Worm (Caenorhabditis elegans): ENCODE results near the gene ctf-4.

ctf-4 gene

ce11 chrV:10949511-10949910 is 15.8 kb downstream of the ctf-4 start, which contains the start of gene col-153:
col-153 (plus strand) TSS chrV:10949811.
- TF ChIP-seq pax-1 (tag; optimal IDR thresholded peaks at IDR 0.05) (no peak), odd-2 (tag; optimal IDR thresholded peaks at IDR 0.05) (no peak), ceh-24 (tag; optimal IDR thresholded peaks at IDR 0.05) (no peak), F13H6.1 (tag; optimal IDR thresholded peaks at IDR 0.05) (no peak), ztf-16 (tag; optimal IDR thresholded peaks at IDR 0.05) (no peak), ceh-48 (tag; optimal IDR thresholded peaks at IDR 0.05) (no peak), ceh-31 (tag; optimal IDR thresholded peaks at IDR 0.05) (no peak), ceh-9 (tag; optimal IDR thresholded peaks at IDR 0.05) (no peak), dve-1 (tag; optimal IDR thresholded peaks at IDR 0.05) (no peak), ceh-22 (tag; optimal IDR thresholded peaks at IDR 0.05) (no peak), hlh-15 (tag; optimal IDR thresholded peaks at IDR 0.05) (no peak), gmeb-2 (tag; optimal IDR thresholded peaks at IDR 0.05) (no peak), ceh-45 (GFP tag; IDR thresholded peaks at IDR 0.05) (no peak), fkh-6 (tag; optimal IDR thresholded peaks at IDR 0.05) (no peak), C08G9.2 (tag; optimal IDR thresholded peaks at IDR 0.05) (no peak), pha-4 (tag; optimal IDR thresholded peaks at IDR 0.05) (no peak), unc-86 (tag; optimal IDR thresholded peaks at IDR 0.05) (no peak), lin-11 (tag; optimal IDR thresholded peaks at IDR 0.05) (no peak), hlh-30 (tag; optimal IDR thresholded peaks at IDR 0.05; ENCODE audit: insufficient read depth) (no peak)

DNA sequence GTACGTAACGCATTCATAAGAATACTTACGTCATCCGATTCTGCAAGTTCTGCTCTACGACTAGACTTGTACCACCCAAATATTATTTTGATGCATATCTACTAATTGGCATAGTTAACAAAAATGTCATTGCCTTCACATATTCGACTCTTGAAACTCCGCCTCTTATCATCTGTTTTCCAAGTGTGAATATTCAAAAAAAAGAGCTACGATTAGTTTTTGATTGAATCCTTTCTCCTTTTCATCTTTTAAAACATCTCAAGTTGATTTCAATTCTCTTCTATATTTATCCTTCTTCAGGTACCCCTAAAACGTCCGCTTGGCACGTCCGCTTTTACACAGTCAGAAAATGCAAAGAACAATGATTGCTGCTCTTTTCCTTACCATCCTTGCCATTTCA is 17.4 kb downstream of the ctf-4 start, which contains the start of gene F17C11.2:
Gene F17C11.2, plus strand, starts transcription at position 301 of the 400 bp plus-strand sequence.
- TF ChIP-seq ceh-45 (GFP tag; IDR thresholded peaks at IDR 0.05) (no peak), hlh-8 (tag; optimal IDR thresholded peaks at IDR 0.05) (no peak), lin-11 (tag; optimal IDR thresholded peaks at IDR 0.05) (no peak), zip-5 (tag; optimal IDR thresholded peaks at IDR 0.05) (no peak), dmd-4 (tag; optimal IDR thresholded peaks at IDR 0.05; ENCODE audit: borderline replicate concordance) (no peak), ceh-24 (tag; optimal IDR thresholded peaks at IDR 0.05) (no peak), tbx-7 (tag; optimal IDR thresholded peaks at IDR 0.05) (no peak), syd-9 (tag; optimal IDR thresholded peaks at IDR 0.05) (no peak), ceh-19 (GFP tag; optimal IDR thresholded peaks at IDR 0.05) (no peak), sox-4 (tag; optimal IDR thresholded peaks at IDR 0.05) (no peak), npax-4 (tag; optimal IDR thresholded peaks at IDR 0.05) (no peak), hlh-30 (tag; optimal IDR thresholded peaks at IDR 0.05; ENCODE audit: insufficient read depth) (no peak), ceh-2 (tag; optimal IDR thresholded peaks at IDR 0.05) (no peak), Y22D7AL.16 (tag; optimal IDR thresholded peaks at IDR 0.05) (no peak), rnt-1 (tag; optimal IDR thresholded peaks at IDR 0.05) (no peak), che-1 (tag; optimal IDR thresholded peaks at IDR 0.05) (no peak), dve-1 (tag; optimal IDR thresholded peaks at IDR 0.05) (no peak), ahr-1 (tag; optimal IDR thresholded peaks at IDR 0.05) (no peak)

DNA sequence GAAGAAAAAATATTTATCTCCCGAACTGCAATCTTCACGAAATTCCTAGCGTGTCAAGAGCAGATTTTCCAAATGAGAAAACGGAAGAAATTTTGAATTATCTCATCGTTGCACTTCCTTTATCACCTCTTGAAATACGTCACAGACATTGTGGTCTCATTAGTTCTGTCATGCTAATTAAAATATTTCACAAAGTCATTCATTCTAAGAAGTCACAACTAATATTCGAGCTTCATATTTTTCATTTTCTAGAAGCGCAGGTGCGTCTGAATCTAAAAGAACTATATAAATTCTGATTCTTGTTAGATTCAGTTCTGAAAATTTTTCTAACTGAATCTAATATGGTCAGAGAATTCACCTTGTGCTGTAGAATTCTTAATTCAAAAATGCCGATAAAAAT is 18.1 kb downstream of the ctf-4 start:
- TF ChIP-seq pag-3 (tag; optimal IDR thresholded peaks at IDR 0.05; ENCODE audit: borderline replicate concordance): no peak
- TF ChIP-seq ceh-31 (tag; optimal IDR thresholded peaks at IDR 0.05): no peak
- no peak for TF ChIP-seq npax-4 (tag; optimal IDR thresholded peaks at IDR 0.05)
- no peak for TF ChIP-seq che-1 (tag; optimal IDR thresholded peaks at IDR 0.05)
- TF ChIP-seq hlh-15 (tag; optimal IDR thresholded peaks at IDR 0.05): no peak
- no peak for TF ChIP-seq odd-2 (tag; optimal IDR thresholded peaks at IDR 0.05)
- TF ChIP-seq F13H6.1 (tag; optimal IDR thresholded peaks at IDR 0.05): no peak
- no peak for TF ChIP-seq ttx-3 (tag; optimal IDR thresholded peaks at IDR 0.05)
- no peak for TF ChIP-seq ceh-2 (tag; optimal IDR thresholded peaks at IDR 0.05)
- no peak for TF ChIP-seq ztf-16 (tag; optimal IDR thresholded peaks at IDR 0.05)
- TF ChIP-seq madf-2 (tag; optimal IDR thresholded peaks at IDR 0.05): no peak
- no peak for TF ChIP-seq unc-55 (GFP tag; optimal IDR thresholded peaks at IDR 0.05)
- no peak for TF ChIP-seq fax-1 (tag; optimal IDR thresholded peaks at IDR 0.05)

- TF ChIP-seq unc-42 (tag; optimal IDR thresholded peaks at IDR 0.05) (peak; percentile 57), ceh-31 (tag; optimal IDR thresholded peaks at IDR 0.05) (no peak), npax-4 (tag; optimal IDR thresholded peaks at IDR 0.05) (no peak), K02D7.2 (tag; optimal IDR thresholded peaks at IDR 0.05) (no peak), Y22D7AL.16 (tag; optimal IDR thresholded peaks at IDR 0.05) (no peak), ceh-18 (tag; optimal IDR thresholded peaks at IDR 0.05) (no peak), ceh-9 (tag; optimal IDR thresholded peaks at IDR 0.05) (no peak)
These were observed 20.4 kb downstream of the ctf-4 start for ce11 chrV:10944903-10945302.
